Worm (Caenorhabditis elegans): ENCODE data around the gene srx-46.

srx-46 gene

DNA sequence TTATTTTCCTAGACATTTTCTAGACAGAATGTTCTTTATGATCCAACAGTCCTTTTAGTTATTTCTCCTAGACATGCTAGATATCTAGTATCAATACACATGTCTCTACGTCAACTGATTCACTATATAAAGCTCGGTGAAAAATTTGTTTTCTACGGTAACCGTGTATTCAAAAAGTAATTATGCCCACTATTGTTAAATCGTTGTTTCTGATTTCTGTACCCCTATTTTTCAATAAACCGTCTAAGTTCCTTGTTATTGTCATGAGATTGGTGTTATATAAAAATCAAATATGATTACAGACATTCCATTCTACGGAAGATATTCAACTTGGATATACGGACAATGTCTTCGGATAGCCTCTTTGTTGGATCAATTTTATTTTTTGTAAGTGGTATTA, at the start of gene srx-46:
Gene srx-46, plus strand, starts transcription at position 301 of the 400 bp plus-strand sequence.
- TF ChIP-seq cog-1 (tag; optimal IDR thresholded peaks at IDR 0.05) (no peak), ztf-29 (GFP tag; IDR thresholded peaks at IDR 0.05) (no peak), T22C8.4 (GFP tag; IDR thresholded peaks at IDR 0.05) (no peak), ztf-23 (GFP tag; IDR thresholded peaks at IDR 0.05) (no peak), tab-1 (GFP tag; IDR thresholded peaks at IDR 0.05) (no peak)

DNA sequence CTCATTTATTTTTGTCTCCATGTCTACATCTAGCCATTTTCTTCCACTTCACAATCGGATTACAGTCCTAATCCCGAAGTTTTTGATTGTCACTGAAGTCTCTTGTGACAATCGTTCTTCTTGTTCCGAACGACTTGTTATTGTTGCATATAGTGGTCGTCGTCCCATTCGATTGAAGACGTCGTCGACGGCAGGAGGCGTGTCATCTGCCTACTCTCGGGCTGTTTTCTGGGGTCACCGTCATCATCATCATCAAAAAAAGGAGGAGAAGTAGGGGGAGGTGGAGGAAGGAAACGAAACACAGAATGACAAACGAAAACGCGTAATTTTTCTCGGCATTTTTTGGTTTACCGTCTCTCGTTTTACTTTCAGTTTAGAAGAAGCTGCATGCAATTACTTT, 47.9 kb upstream of the srx-46 start, which contains the start of gene F44A2.3:
Gene F44A2.3, plus strand, starts transcription at position 301 of the 400 bp plus-strand sequence.
- TF ChIP-seq med-1 (GFP tag; optimal IDR thresholded peaks at IDR 0.05; ENCODE audit: insufficient read depth): no peak
- TF ChIP-seq klf-2 (GFP tag; conservative IDR thresholded peaks at IDR 0.05): no peak
- TF ChIP-seq ztf-23 (GFP tag; IDR thresholded peaks at IDR 0.05): no peak
- no peak for TF ChIP-seq T22C8.4 (GFP tag; IDR thresholded peaks at IDR 0.05)
- no peak for TF ChIP-seq ref-1 (GFP tag; conservative IDR thresholded peaks at IDR 0.05)
- TF ChIP-seq tab-1 (GFP tag; IDR thresholded peaks at IDR 0.05): no peak
- no peak for TF ChIP-seq flt-1 (GFP tag; IDR thresholded peaks at IDR 0.05)
- no peak for TF ChIP-seq ztf-29 (GFP tag; IDR thresholded peaks at IDR 0.05)
- TF ChIP-seq cog-1 (tag; optimal IDR thresholded peaks at IDR 0.05): no peak

DNA sequence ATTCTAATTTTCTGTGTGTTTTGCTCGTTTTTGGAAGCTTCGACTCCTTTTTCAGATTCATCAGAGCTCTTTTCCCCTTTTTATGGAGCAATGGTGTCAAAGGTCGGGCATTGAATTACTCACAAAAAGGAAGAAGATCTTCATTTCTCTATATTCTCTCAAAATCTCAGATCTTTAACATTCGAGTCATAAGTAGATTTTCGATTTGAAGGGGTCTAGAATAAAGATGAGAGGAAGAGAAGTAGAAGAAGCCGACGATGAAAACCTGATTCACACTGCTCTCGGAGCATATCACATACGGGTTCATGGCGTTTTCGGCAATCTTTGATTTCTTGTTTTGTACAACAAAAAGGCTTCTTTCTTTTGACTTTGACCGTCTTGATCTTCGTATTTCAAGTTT, 40.7 kb upstream of the srx-46 start:
- TF ChIP-seq tab-1 (GFP tag; IDR thresholded peaks at IDR 0.05): no peak
- no peak for TF ChIP-seq flt-1 (GFP tag; IDR thresholded peaks at IDR 0.05)
- no peak for TF ChIP-seq T22C8.4 (GFP tag; IDR thresholded peaks at IDR 0.05)
- TF ChIP-seq ztf-29 (GFP tag; IDR thresholded peaks at IDR 0.05): no peak
- TF ChIP-seq cog-1 (tag; optimal IDR thresholded peaks at IDR 0.05): no peak
- no peak for TF ChIP-seq ref-1 (GFP tag; conservative IDR thresholded peaks at IDR 0.05)
- no peak for TF ChIP-seq klf-2 (GFP tag; conservative IDR thresholded peaks at IDR 0.05)
- no peak for TF ChIP-seq med-1 (GFP tag; optimal IDR thresholded peaks at IDR 0.05; ENCODE audit: insufficient read depth)
- no peak for TF ChIP-seq ztf-23 (GFP tag; IDR thresholded peaks at IDR 0.05)

DNA sequence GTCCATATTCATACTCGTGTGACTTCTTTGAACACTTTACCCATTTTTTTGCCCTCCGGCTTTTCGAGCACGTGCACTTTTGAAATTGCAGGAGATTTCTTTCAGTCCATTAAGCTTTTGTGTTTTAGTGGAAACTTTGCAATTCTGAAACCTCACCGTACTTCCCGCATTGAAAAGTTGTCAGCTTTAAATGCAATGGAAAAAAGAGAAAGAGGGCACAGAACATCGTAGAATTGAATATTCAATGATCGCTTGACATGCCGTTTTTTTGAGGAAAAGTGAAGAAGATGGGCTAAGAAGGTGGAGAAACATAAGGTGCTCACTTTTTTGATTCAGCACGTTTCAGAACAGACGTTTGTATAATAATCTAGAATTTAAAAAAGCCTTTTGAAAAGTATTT, 38.6 kb upstream of the srx-46 start:
- no peak for TF ChIP-seq ztf-29 (GFP tag; IDR thresholded peaks at IDR 0.05)
- no peak for TF ChIP-seq tab-1 (GFP tag; IDR thresholded peaks at IDR 0.05)
- no peak for TF ChIP-seq cog-1 (tag; optimal IDR thresholded peaks at IDR 0.05)
- no peak for TF ChIP-seq med-1 (GFP tag; optimal IDR thresholded peaks at IDR 0.05; ENCODE audit: insufficient read depth)
- TF ChIP-seq flt-1 (GFP tag; IDR thresholded peaks at IDR 0.05): no peak
- no peak for TF ChIP-seq ztf-23 (GFP tag; IDR thresholded peaks at IDR 0.05)
- no peak for TF ChIP-seq klf-2 (GFP tag; conservative IDR thresholded peaks at IDR 0.05)
- no peak for TF ChIP-seq T22C8.4 (GFP tag; IDR thresholded peaks at IDR 0.05)

DNA sequence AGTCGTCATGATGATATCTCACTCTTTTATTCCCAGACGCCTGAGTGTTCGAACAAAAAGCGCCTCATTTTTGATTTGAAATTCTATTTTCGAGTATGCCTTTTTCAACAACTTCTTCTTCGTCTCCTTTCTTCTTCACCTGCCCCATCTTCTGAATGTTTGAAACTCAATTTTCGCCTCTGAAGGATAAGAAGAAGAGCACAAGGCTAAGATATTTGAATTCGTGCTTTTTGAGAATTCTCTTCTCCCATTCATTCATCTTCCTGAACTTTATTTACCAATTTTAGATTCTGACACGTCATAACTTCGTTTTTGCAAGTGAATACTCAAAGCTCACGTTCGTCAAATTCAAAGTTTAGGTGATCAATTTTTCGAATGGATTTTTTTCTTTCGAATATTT, 36.1 kb upstream of the srx-46 start:
- no peak for TF ChIP-seq flt-1 (GFP tag; IDR thresholded peaks at IDR 0.05)
- no peak for TF ChIP-seq T22C8.4 (GFP tag; IDR thresholded peaks at IDR 0.05)
- no peak for TF ChIP-seq ztf-29 (GFP tag; IDR thresholded peaks at IDR 0.05)
- TF ChIP-seq cog-1 (tag; optimal IDR thresholded peaks at IDR 0.05): no peak
- TF ChIP-seq tab-1 (GFP tag; IDR thresholded peaks at IDR 0.05): no peak
- no peak for TF ChIP-seq ref-1 (GFP tag; conservative IDR thresholded peaks at IDR 0.05)
- no peak for TF ChIP-seq ztf-23 (GFP tag; IDR thresholded peaks at IDR 0.05)
- no peak for TF ChIP-seq klf-2 (GFP tag; conservative IDR thresholded peaks at IDR 0.05)
- TF ChIP-seq med-1 (GFP tag; optimal IDR thresholded peaks at IDR 0.05; ENCODE audit: insufficient read depth): no peak

DNA sequence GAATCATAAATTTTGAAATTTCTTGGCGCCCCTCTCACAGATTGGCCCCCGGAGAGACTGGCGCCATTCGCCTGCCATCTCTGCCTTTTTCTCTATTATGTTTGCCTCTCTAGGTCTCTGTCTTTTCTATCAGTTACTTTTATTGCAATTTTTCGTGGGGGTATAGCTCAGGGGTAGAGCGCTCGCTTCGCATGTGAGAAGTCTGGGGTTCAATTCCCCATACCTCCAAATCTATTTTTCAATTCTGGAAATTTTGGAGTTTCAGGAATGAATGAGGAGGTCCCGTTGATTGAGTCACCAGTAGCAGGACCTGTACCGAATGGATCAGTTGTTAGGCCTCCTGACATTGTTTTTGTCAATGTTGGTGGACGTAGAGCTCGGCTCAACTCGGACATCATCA, 35.0 kb upstream of the srx-46 start, which contains the start of gene kvs-3:
Gene kvs-3, plus strand, starts transcription at position 266 of the 400 bp plus-strand sequence.
- TF ChIP-seq flt-1 (GFP tag; IDR thresholded peaks at IDR 0.05): no peak
- TF ChIP-seq klf-2 (GFP tag; conservative IDR thresholded peaks at IDR 0.05): 0 out of 2 replicates have a peak, but pooled peaks have one; percentile 47
- no peak for TF ChIP-seq ztf-29 (GFP tag; IDR thresholded peaks at IDR 0.05)
- TF ChIP-seq ztf-23 (GFP tag; IDR thresholded peaks at IDR 0.05): peak; percentile 82
- TF ChIP-seq tab-1 (GFP tag; IDR thresholded peaks at IDR 0.05): 0 out of 2 replicates have a peak, but pooled peaks have one; percentile 66
- TF ChIP-seq T22C8.4 (GFP tag; IDR thresholded peaks at IDR 0.05): peak; percentile 63
- peak; percentile 26 for TF ChIP-seq med-1 (GFP tag; optimal IDR thresholded peaks at IDR 0.05; ENCODE audit: insufficient read depth)
- TF ChIP-seq cog-1 (tag; optimal IDR thresholded peaks at IDR 0.05): no peak
- 0 out of 2 replicates have a peak, but pooled peaks have one; percentile 15 for TF ChIP-seq ref-1 (GFP tag; conservative IDR thresholded peaks at IDR 0.05)

DNA sequence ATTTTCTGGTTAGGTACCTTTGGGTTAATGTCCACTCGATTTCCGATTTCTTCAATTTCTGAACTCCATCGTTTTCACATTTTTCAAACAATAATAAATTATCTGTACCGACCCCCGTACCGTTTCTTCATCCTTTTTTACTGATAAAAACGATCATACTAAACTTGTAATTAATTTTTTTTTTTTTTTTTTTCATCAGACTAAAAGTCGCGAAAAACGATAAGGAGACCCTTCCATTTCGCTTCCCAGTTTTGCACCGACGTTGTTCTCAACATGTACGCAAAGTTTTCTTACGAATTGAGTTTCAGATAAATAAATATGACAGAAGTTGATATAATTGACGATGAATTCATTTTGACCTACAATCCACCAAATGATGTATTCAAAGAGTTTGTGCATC, 31.9 kb upstream of the srx-46 start, which contains the start of gene F44A2.7:
Gene F44A2.7, plus strand, starts transcription at position 301 of the 400 bp plus-strand sequence.
- TF ChIP-seq med-1 (GFP tag; optimal IDR thresholded peaks at IDR 0.05; ENCODE audit: insufficient read depth) (no peak), tab-1 (GFP tag; IDR thresholded peaks at IDR 0.05) (no peak), cog-1 (tag; optimal IDR thresholded peaks at IDR 0.05) (no peak), flt-1 (GFP tag; IDR thresholded peaks at IDR 0.05) (no peak), ztf-23 (GFP tag; IDR thresholded peaks at IDR 0.05) (no peak), T22C8.4 (GFP tag; IDR thresholded peaks at IDR 0.05) (no peak)

DNA sequence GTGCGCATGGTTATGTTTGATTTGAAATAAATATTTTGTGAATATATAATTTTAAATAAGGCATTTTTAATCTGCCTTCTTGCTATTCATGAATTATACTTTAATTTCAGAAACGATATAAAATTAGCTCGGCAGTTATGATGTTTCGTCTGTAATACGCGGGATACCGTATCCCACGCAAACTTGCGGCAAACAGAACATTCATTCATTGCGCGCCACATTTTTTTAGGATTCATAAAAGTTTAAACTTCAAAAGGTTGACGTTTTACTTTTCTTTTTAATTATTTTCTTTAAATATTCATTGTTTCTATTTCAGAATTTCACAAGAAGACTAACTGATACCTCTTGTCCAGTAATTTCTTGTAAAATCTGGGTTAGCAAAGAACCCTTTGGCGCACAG, 30.2 kb upstream of the srx-46 start, which contains the start of gene tag-153:
Gene tag-153, plus strand, starts transcription at position 200 of the 400 bp plus-strand sequence.
- TF ChIP-seq flt-1 (GFP tag; IDR thresholded peaks at IDR 0.05): no peak
- TF ChIP-seq klf-2 (GFP tag; conservative IDR thresholded peaks at IDR 0.05): no peak
- no peak for TF ChIP-seq tab-1 (GFP tag; IDR thresholded peaks at IDR 0.05)
- TF ChIP-seq ztf-23 (GFP tag; IDR thresholded peaks at IDR 0.05): no peak
- TF ChIP-seq cog-1 (tag; optimal IDR thresholded peaks at IDR 0.05): no peak
- TF ChIP-seq ztf-29 (GFP tag; IDR thresholded peaks at IDR 0.05): no peak
- TF ChIP-seq T22C8.4 (GFP tag; IDR thresholded peaks at IDR 0.05): no peak
- TF ChIP-seq med-1 (GFP tag; optimal IDR thresholded peaks at IDR 0.05; ENCODE audit: insufficient read depth): no peak
- TF ChIP-seq ref-1 (GFP tag; conservative IDR thresholded peaks at IDR 0.05): no peak

DNA sequence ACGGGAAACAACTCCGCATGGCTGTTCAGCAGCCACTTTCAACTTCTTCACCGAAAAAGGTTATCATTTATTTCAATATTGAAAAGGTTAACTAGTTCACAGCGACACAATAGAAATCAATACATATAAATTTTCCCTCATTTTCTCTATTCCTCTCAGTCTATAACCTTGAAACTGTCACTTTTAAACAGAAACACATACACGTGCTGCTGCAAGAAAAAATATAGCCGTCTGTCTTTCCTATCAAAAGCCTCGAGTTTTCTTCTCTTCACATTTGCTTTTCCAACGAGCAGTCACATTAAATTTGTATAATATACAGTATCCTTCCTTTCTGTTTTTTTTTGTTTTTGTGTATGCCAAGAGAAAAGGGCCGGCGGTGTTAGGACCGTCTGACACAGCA, 28.9 kb upstream of the srx-46 start:
- TF ChIP-seq ztf-29 (GFP tag; IDR thresholded peaks at IDR 0.05) (no peak), cog-1 (tag; optimal IDR thresholded peaks at IDR 0.05) (no peak), tab-1 (GFP tag; IDR thresholded peaks at IDR 0.05) (no peak), ref-1 (GFP tag; conservative IDR thresholded peaks at IDR 0.05) (no peak), ztf-23 (GFP tag; IDR thresholded peaks at IDR 0.05) (no peak), klf-2 (GFP tag; conservative IDR thresholded peaks at IDR 0.05) (no peak), flt-1 (GFP tag; IDR thresholded peaks at IDR 0.05) (no peak), T22C8.4 (GFP tag; IDR thresholded peaks at IDR 0.05) (no peak), med-1 (GFP tag; optimal IDR thresholded peaks at IDR 0.05; ENCODE audit: insufficient read depth) (no peak)

DNA sequence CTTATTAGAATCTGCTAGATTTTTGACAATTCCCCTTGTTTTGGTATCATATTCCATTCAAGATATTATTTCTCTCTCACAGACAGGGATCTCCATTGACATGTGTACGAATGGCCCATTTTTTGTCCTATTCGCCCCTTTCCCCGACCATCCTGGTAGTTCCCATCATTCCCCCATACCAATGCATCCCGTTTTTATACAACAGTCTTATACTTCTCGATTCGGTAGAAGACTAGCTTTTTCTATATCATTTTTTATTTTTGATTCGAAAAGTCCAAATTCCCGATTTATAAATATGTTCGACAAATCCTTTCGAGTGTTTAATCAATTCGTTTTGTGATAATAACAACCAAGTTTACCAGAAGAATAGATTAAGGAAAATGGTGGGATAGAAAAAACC, 26.1 kb upstream of the srx-46 start:
- TF ChIP-seq ref-1 (GFP tag; conservative IDR thresholded peaks at IDR 0.05) (no peak), ztf-29 (GFP tag; IDR thresholded peaks at IDR 0.05) (no peak), klf-2 (GFP tag; conservative IDR thresholded peaks at IDR 0.05) (no peak), cog-1 (tag; optimal IDR thresholded peaks at IDR 0.05) (no peak), tab-1 (GFP tag; IDR thresholded peaks at IDR 0.05) (no peak), ztf-23 (GFP tag; IDR thresholded peaks at IDR 0.05) (no peak), flt-1 (GFP tag; IDR thresholded peaks at IDR 0.05) (no peak), med-1 (GFP tag; optimal IDR thresholded peaks at IDR 0.05; ENCODE audit: insufficient read depth) (no peak), T22C8.4 (GFP tag; IDR thresholded peaks at IDR 0.05) (no peak)

Measured in whole organism, midembryonic.